Fruit fly (Drosophila melanogaster) Kc167 (cell line): ENCODE measurements around the gene msi.

Experiments
- Myc ChIP-seq: fragments of >200 bp; optimal IDR thresholded peaks from 2 replicates; lab custom pipeline; 2017; ENCODE audit warnings: missing external identifiers
- Sin3A ChIP-seq: fragments of >200 bp; optimal IDR thresholded peaks from 2 replicates; lab custom pipeline; 2018; ENCODE audit warnings: missing external identifiers
- h ChIP-seq: fragments of >200 bp; optimal IDR thresholded peaks from 3 replicates; lab custom pipeline; 2018; ENCODE audit warnings: missing external identifiers
- insv ChIP-seq: fragments of >200 bp; optimal IDR thresholded peaks from 3 replicates; lab custom pipeline; 2018; ENCODE audit warnings: missing external identifiers
- psq ChIP-seq: fragments of >200 bp; optimal IDR thresholded peaks from 2 replicates; lab custom pipeline; 2017; ENCODE audit warnings: missing external identifiers
- ttk ChIP-seq: sonication (Bioruptor generic); optimal IDR thresholded peaks from 2 replicates; lab custom pipeline; 2017; ENCODE audit warnings: missing external identifiers

The msi gene

dm6 chr3R:25490778-25491664 is 24.9 kb upstream of the msi start, which contains the start of the genes Gnpat and CG5112:
Gene Gnpat (minus strand): TSS chr3R:25490936.
Gene CG5112 (plus strand): TSS chr3R:25491460.
- no peak for TF ChIP-seq Sin3A
- no peak for TF ChIP-seq h (lab: Kevin White, UChicago)
- TF ChIP-seq psq (lab: Kevin White, UChicago) = no peak
- TF ChIP-seq Myc (lab: Kevin White, UChicago) = no peak
- TF ChIP-seq insv (lab: Kevin White, UChicago) = no peak
- no peak for TF ChIP-seq ttk

dm6 chr3R:25493294-25494187 is 22.4 kb upstream of the msi start:
- no peak for TF ChIP-seq Myc (lab: Kevin White, UChicago)
- no peak for TF ChIP-seq h (lab: Kevin White, UChicago)
- TF ChIP-seq ttk = no peak
- no peak for TF ChIP-seq Sin3A
- TF ChIP-seq psq (lab: Kevin White, UChicago) = no peak
- no peak for TF ChIP-seq insv (lab: Kevin White, UChicago)

- TF ChIP-seq h (lab: Kevin White, UChicago) (no peak), ttk (no peak), Myc (lab: Kevin White, UChicago) (no peak), Sin3A (no peak), psq (lab: Kevin White, UChicago) (no peak), insv (lab: Kevin White, UChicago) (no peak)
These were observed 20.8 kb upstream of the msi start, which contains the start of gene CG33494 for dm6 chr3R:25495072-25495471. Gene CG33494 (minus strand): TSS chr3R:25495161.

- no peak for TF ChIP-seq h (lab: Kevin White, UChicago)
- no peak for TF ChIP-seq ttk
- no peak for TF ChIP-seq insv (lab: Kevin White, UChicago)
- TF ChIP-seq Myc (lab: Kevin White, UChicago) = no peak
- TF ChIP-seq Sin3A = no peak
- no peak for TF ChIP-seq psq (lab: Kevin White, UChicago)
These were observed 20.2 kb upstream of the msi start for dm6 chr3R:25495753-25496152.

- TF ChIP-seq h (lab: Kevin White, UChicago) = no peak
- no peak for TF ChIP-seq psq (lab: Kevin White, UChicago)
- no peak for TF ChIP-seq Myc (lab: Kevin White, UChicago)
- TF ChIP-seq ttk = no peak
- no peak for TF ChIP-seq Sin3A
- no peak for TF ChIP-seq insv (lab: Kevin White, UChicago)
These were observed 11.0 kb upstream of the msi start, which contains the start of gene CG5107 for dm6 chr3R:25504891-25505290. Gene CG5107 (plus strand): TSS chr3R:25505191.

dm6 chr3R:25505975-25506374 is 9.9 kb upstream of the msi start, which contains the start of gene CG5111:
Gene CG5111 (plus strand): TSS chr3R:25506275.
- TF ChIP-seq Sin3A (no peak), psq (lab: Kevin White, UChicago) (no peak)

dm6 chr3R:25512750-25513149 is 3.2 kb upstream of the msi start:
- TF ChIP-seq insv (lab: Kevin White, UChicago) (no peak), Myc (lab: Kevin White, UChicago) (no peak), ttk (no peak), h (lab: Kevin White, UChicago) (no peak), Sin3A (no peak), psq (lab: Kevin White, UChicago) (no peak)

- TF ChIP-seq Myc (lab: Kevin White, UChicago) (no peak), Sin3A (no peak)
These were observed 1.6 kb downstream of the msi start for dm6 chr3R:25517521-25517920.

- no peak for TF ChIP-seq Sin3A
- no peak for TF ChIP-seq psq (lab: Kevin White, UChicago)
- no peak for TF ChIP-seq insv (lab: Kevin White, UChicago)
- no peak for TF ChIP-seq ttk
- TF ChIP-seq h (lab: Kevin White, UChicago) = no peak
- no peak for TF ChIP-seq Myc (lab: Kevin White, UChicago)
These were observed 2.2 kb downstream of the msi start for dm6 chr3R:25518099-25518567.

- no peak for TF ChIP-seq Myc (lab: Kevin White, UChicago)
These were observed 2.7 kb downstream of the msi start for dm6 chr3R:25518584-25518983.

- TF ChIP-seq Sin3A (no peak), ttk (peak; percentile 76)
These were observed 3.6 kb downstream of the msi start for dm6 chr3R:25519465-25520071.

dm6 chr3R:25529289-25529688 is 13.4 kb downstream of the msi start:
- TF ChIP-seq psq (lab: Kevin White, UChicago) = no peak
- no peak for TF ChIP-seq h (lab: Kevin White, UChicago)
- TF ChIP-seq Sin3A = no peak
- no peak for TF ChIP-seq ttk
- no peak for TF ChIP-seq insv (lab: Kevin White, UChicago)
- TF ChIP-seq Myc (lab: Kevin White, UChicago) = no peak
